Worm (Caenorhabditis elegans) whole organism, L4 larva: ENCODE data around the gene lido-18.
"Not testable (repeated sequence)": the region's sequence is repeated elsewhere in the genome, so short reads cannot be mapped to it uniquely, and the experiment has no call there.

Experiments
- F26F4.8 ChIP-seq: fragments of 200-800 bp; sonication (Bioruptor generic); conservative IDR thresholded peaks from 2 replicates; pipeline ENCODE4 v1.3.6; 2022; ENCODE audit warnings: missing genetic modification characterization, missing compliant biosample characterization
- T26A8.4 ChIP-seq: fragments of 200-800 bp; sonication (Bioruptor generic); IDR thresholded peaks from 2 replicates; pipeline ENCODE4 v1.3.6; 2022; ENCODE audit warnings: missing genetic modification characterization, missing compliant biosample characterization
- aha-1 ChIP-seq: fragments of 150-350 bp; peaks from one replicate; lab custom pipeline; 2014; ENCODE audit warnings: missing biosample characterization, missing genetic modification characterization
- ceh-20 ChIP-seq: fragments of 200-800 bp; sonication (Bioruptor generic); IDR thresholded peaks from 2 replicates; pipeline ENCODE4 v1.3.6; 2022; ENCODE audit warnings: missing genetic modification reagents, missing genetic modification characterization, missing compliant biosample characterization
- daf-8 ChIP-seq: fragments of 200-800 bp; sonication (Bioruptor generic); IDR thresholded peaks from 2 replicates; pipeline ENCODE4 v1.3.6; 2022; ENCODE audit warnings: missing genetic modification characterization, missing compliant biosample characterization
- dmd-6 ChIP-seq: fragments of 200-800 bp; sonication (Bioruptor generic); IDR thresholded peaks from 2 replicates; pipeline ENCODE4 v1.3.6; 2022; ENCODE audit warnings: missing genetic modification reagents, missing genetic modification characterization, missing compliant biosample characterization
- egl-43 ChIP-seq: fragments of 200-800 bp; sonication (Bioruptor generic); IDR thresholded peaks from 2 replicates; pipeline ENCODE4 v1.3.6; 2022; ENCODE audit warnings: missing genetic modification reagents, missing genetic modification characterization, missing compliant biosample characterization
- hif-1 ChIP-seq, 2 experiments: sonication (generic microtip); optimal IDR thresholded peaks; 2 replicates each; lab custom pipeline; 2016 to 2017; ENCODE audit warnings: missing compliant biosample characterization in 2 of 2, missing genetic modification characterization in 2 of 2, missing genetic modification reagents in 2 of 2, missing genotype in 2 of 2, mild to moderate bottlenecking in 1 of 2
- hlh-11 ChIP-seq: fragments of 200-800 bp; sonication (Bioruptor generic); optimal IDR thresholded peaks from 2 replicates; lab custom pipeline; 2018; ENCODE audit warnings: mild to moderate bottlenecking, missing genetic modification characterization, missing compliant biosample characterization
- hlh-30 ChIP-seq: sonication (generic microtip); optimal IDR thresholded peaks from 2 replicates; lab custom pipeline; 2017; ENCODE audit warnings: antibody characterized with exemption, mild to moderate bottlenecking, missing genetic modification characterization, missing compliant biosample characterization; ENCODE audit not compliant: insufficient read depth
- hmg-1.1 ChIP-seq: fragments of 200-800 bp; sonication (Bioruptor generic); IDR thresholded peaks from 2 replicates; pipeline ENCODE4 v1.3.6; 2022; ENCODE audit warnings: missing genetic modification reagents, missing genetic modification characterization, missing compliant biosample characterization
- lim-7 ChIP-seq: fragments of 200-800 bp; sonication (Bioruptor generic); IDR thresholded peaks from 2 replicates; pipeline ENCODE4 v1.3.6; 2022; ENCODE audit warnings: missing genetic modification characterization, missing compliant biosample characterization
- lin-1 ChIP-seq: fragments of 200-800 bp; sonication (Bioruptor generic); IDR thresholded peaks from 2 replicates; pipeline ENCODE4 v1.3.6; 2022; ENCODE audit warnings: missing genetic modification reagents, missing genetic modification characterization, missing compliant biosample characterization
- lin-29 ChIP-seq: fragments of 200-800 bp; sonication (Bioruptor generic); IDR thresholded peaks from 2 replicates; pipeline ENCODE4 v1.3.6; 2022; ENCODE audit warnings: missing genetic modification reagents, missing genetic modification characterization, missing compliant biosample characterization
- lin-38 ChIP-seq: fragments of 200-800 bp; sonication (Bioruptor generic); IDR thresholded peaks from 2 replicates; pipeline ENCODE4 v1.3.6; 2022; ENCODE audit warnings: missing genetic modification reagents, missing genetic modification characterization, missing compliant biosample characterization
- madf-9 ChIP-seq: fragments of 200-800 bp; sonication (Bioruptor generic); conservative IDR thresholded peaks from 2 replicates; pipeline ENCODE4 v1.3.6; 2022; ENCODE audit warnings: missing genetic modification reagents, missing genetic modification characterization, missing compliant biosample characterization
- nhr-10 ChIP-seq: fragments of 150-350 bp; optimal IDR thresholded peaks from 2 replicates; lab custom pipeline; 2014; ENCODE audit warnings: missing biosample characterization, missing genetic modification characterization
- nhr-237 ChIP-seq: sonication (generic microtip); optimal IDR thresholded peaks from 2 replicates; lab custom pipeline; 2017; ENCODE audit warnings: missing biosample characterization, missing genetic modification characterization
- nhr-25 ChIP-seq: sonication (generic microtip); optimal IDR thresholded peaks from 2 replicates; lab custom pipeline; 2017; ENCODE audit warnings: missing genetic modification characterization, mild to moderate bottlenecking, missing compliant biosample characterization, antibody characterized with exemption, moderate library complexity, borderline replicate concordance; ENCODE audit not compliant: insufficient read depth
- nhr-28 ChIP-seq: fragments of 150-350 bp; optimal IDR thresholded peaks from 2 replicates; lab custom pipeline; 2014; ENCODE audit warnings: missing biosample characterization, missing genetic modification characterization
- pha-4 ChIP-seq, 2 experiments: fragments of 150-350 bp in 1 of 2; fragments of 200-800 bp in 1 of 2; sonication (Bioruptor generic) in 1 of 2; IDR thresholded peaks in 1 of 2; optimal IDR thresholded peaks in 1 of 2; 2 replicates each; pipeline versions ENCODE4 v1.3.6 to Lab custom; 2014 to 2022; ENCODE audit warnings: missing genetic modification characterization in 2 of 2, missing genetic modification reagents in 2 of 2, missing biosample characterization in 1 of 2, missing compliant biosample characterization in 1 of 2
- php-3 ChIP-seq: fragments of 200-800 bp; sonication (Bioruptor generic); IDR thresholded peaks from 2 replicates; pipeline ENCODE4 v1.3.6; 2022; ENCODE audit warnings: missing genetic modification reagents, missing genetic modification characterization, missing compliant biosample characterization
- sdz-12 ChIP-seq: fragments of 200-800 bp; sonication (Bioruptor generic); optimal IDR thresholded peaks from 2 replicates; lab custom pipeline; 2018; ENCODE audit warnings: mild to moderate bottlenecking, missing genetic modification characterization, missing compliant biosample characterization
- set-16 ChIP-seq: fragments of 200-800 bp; sonication (Bioruptor generic); IDR thresholded peaks from 2 replicates; pipeline ENCODE4 v1.3.6; 2022; ENCODE audit warnings: missing genetic modification reagents, missing genetic modification characterization, missing compliant biosample characterization
- tra-1 ChIP-seq: fragments of 200-800 bp; sonication (Bioruptor generic); IDR thresholded peaks from 2 replicates; pipeline ENCODE4 v1.3.6; 2022; ENCODE audit warnings: missing genetic modification reagents, missing genetic modification characterization, missing compliant biosample characterization
- unc-62 ChIP-seq, 3 experiments: fragments of 150-350 bp in 1 of 3; sonication (generic microtip); optimal IDR thresholded peaks in 2 of 3; peaks in 1 of 3; 1 replicate in 1 of 3; 2 replicates in 2 of 3; lab custom pipeline; 2014 to 2017; ENCODE audit warnings: missing biosample characterization in 3 of 3, missing genetic modification characterization in 3 of 3, missing genetic modification reagents in 3 of 3, missing genotype in 1 of 3
- vab-7 ChIP-seq: fragments of 200-800 bp; sonication (Bioruptor generic); IDR thresholded peaks from 2 replicates; pipeline ENCODE4 v1.3.6; 2022; ENCODE audit warnings: missing genetic modification reagents, missing genetic modification characterization, missing compliant biosample characterization

Gene lido-18

ce11 chrIII:7659440-7659839 is 2.6 kb upstream of the lido-18 start (continued):
- TF ChIP-seq nhr-10 (tag; lab: Kevin White, UChicago) (no peak), hif-1 (tag; optimal IDR thresholded peaks at IDR 0.05; lab: Kevin White, UChicago) (no peak), nhr-237 (no peak)

- peak; percentile 58 for TF ChIP-seq set-16 (GFP tag; lab: Robert Waterston, UW)
- no peak for TF ChIP-seq madf-9
- no peak for TF ChIP-seq daf-8 (GFP tag; lab: Robert Waterston, UW)
- no peak for TF ChIP-seq dmd-6 (GFP tag; lab: Robert Waterston, UW)
- no peak for TF ChIP-seq sdz-12 (GFP tag; lab: Kevin White, UChicago)
- peak; percentile 75 for TF ChIP-seq aha-1
- no peak for TF ChIP-seq nhr-25
- TF ChIP-seq vab-7 = no peak
These were observed 916 bp upstream of the lido-18 start for ce11 chrIII:7661162-7661561.

- TF ChIP-seq unc-62 (GFP tag; optimal IDR thresholded peaks at IDR 0.05 in 1 of 2; lab: Kevin White, UChicago) = peak in 1 of 2 experiments; percentile 93
- TF ChIP-seq unc-62 (tag; optimal IDR thresholded peaks at IDR 0.05; lab: Kevin White, UChicago) = no peak
- TF ChIP-seq nhr-28 (tag; lab: Kevin White, UChicago) = no peak
- TF ChIP-seq aha-1 = peak; percentile 57
- TF ChIP-seq, all 104 proteins: peak for 2
These were observed 3.9 kb downstream of the lido-18 start for ce11 chrIII:7665928-7666327.

DNA sequence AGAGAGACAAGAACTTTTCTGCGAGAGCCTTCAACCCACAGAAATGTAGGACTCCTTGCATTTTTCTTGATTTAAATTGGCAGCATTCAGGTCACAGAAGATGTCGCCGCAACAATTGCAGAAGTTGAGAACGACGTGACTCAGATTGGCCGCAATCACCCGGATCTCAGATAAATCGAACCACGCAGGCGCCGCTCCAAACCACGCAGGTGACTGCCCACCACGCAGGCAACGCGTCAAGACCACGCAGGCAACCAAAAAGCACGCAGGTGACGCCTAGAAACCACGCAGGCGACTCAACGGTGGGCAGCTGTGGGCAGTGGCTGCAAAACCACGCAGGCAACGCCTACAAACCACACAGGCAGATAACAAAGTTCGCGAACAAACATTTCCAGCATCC is 8.3 kb downstream of the lido-18 start:
- 0 out of 2 replicates have a peak, but pooled peaks have one; percentile 62 for TF ChIP-seq egl-43 (GFP tag; lab: Robert Waterston, UW)
- TF ChIP-seq set-16 (GFP tag; lab: Robert Waterston, UW) = peak; percentile 62; the same call in 1 of the 2 replicates

- no peak for TF ChIP-seq daf-8 (GFP tag; lab: Robert Waterston, UW)
- no peak for TF ChIP-seq lin-38 (GFP tag; lab: Robert Waterston, UW)
- peak; percentile 17 for TF ChIP-seq aha-1
- peak; percentile 83 for TF ChIP-seq set-16 (GFP tag; lab: Robert Waterston, UW)
- TF ChIP-seq F26F4.8 (GFP tag; lab: Robert Waterston, UW) = 0 out of 2 replicates have a peak, but pooled peaks have one; percentile 44
These were observed 10.3 kb downstream of the lido-18 start for ce11 chrIII:7672411-7672810.

DNA sequence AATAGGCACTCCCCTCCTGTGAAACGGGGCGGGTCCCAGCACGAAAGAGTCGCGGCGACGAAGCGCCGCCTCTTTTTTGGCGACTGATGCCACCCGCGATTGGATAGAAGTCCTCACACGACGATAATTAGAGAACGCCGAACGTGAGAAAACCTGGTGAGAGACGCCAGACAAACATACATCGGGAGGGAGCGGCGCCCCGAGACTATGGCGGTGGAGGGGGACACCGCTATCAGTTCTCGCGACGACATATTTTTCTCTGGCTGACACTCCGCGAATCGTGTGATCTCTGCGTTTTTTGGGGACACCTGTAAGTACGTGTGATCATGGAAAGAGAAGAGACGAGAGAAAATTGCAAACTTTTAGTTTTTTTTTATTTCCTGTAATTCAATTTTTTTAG is 14.7 kb downstream of the lido-18 start:
- TF ChIP-seq dmd-6 (GFP tag; lab: Robert Waterston, UW) (peak; percentile 41; the same call in 1 of the 2 replicates), T26A8.4 (GFP tag; lab: Robert Waterston, UW) (peak; percentile 41; the same call in 1 of the 2 replicates), hlh-30 (tag; lab: Kevin White, UChicago) (peak; percentile 13), php-3 (GFP tag; lab: Robert Waterston, UW) (peak; percentile 62), hlh-11 (peak; percentile 25), lin-1 (GFP tag; lab: Robert Waterston, UW) (0 out of 2 replicates have a peak, but pooled peaks have one; percentile 10), egl-43 (GFP tag; lab: Robert Waterston, UW) (0 out of 2 replicates have a peak, but pooled peaks have one; percentile 21), pha-4 (GFP tag; IDR thresholded peaks at IDR 0.05; lab: Robert Waterston, UW) (0 out of 2 replicates have a peak, but pooled peaks have one; percentile 9), nhr-28 (tag; lab: Kevin White, UChicago) (peak; percentile 20), set-16 (GFP tag; lab: Robert Waterston, UW) (peak; percentile 72), ceh-20 (GFP tag; lab: Robert Waterston, UW) (0 out of 2 replicates have a peak, but pooled peaks have one; percentile 11), hmg-1.1 (GFP tag; lab: Robert Waterston, UW) (peak; percentile 56; the same call in 1 of the 2 replicates), tra-1 (GFP tag; lab: Robert Waterston, UW) (peak; percentile 69)
- not testable (repeated sequence) for TF ChIP-seq pha-4 (tag; optimal IDR thresholded peaks at IDR 0.05; lab: Kevin White, UChicago)

DNA sequence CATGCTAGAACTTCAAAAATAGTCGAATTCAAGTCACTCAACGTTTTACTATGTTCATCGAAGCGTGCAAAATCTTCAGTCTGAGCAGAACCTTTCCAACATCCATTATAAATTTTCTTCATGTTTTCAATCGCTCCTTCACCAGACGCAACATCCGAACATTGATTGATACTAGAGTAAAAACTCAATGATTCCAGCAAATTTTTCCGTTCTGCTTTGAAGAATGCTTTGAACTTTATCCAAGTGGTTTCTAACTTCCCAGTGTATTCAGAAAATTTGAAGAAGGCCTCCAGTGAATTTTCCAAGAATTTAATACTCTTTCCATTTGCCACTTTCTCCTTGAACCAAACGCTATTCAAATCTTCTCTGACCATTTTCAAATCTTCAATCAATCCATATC is 30.2 kb downstream of the lido-18 start:
- TF ChIP-seq lin-29 (GFP tag; lab: Robert Waterston, UW) (no peak), dmd-6 (GFP tag; lab: Robert Waterston, UW) (no peak), lim-7 (GFP tag; lab: Robert Waterston, UW) (no peak), egl-43 (GFP tag; lab: Robert Waterston, UW) (no peak), T26A8.4 (GFP tag; lab: Robert Waterston, UW) (no peak), unc-62 (GFP tag; optimal IDR thresholded peaks at IDR 0.05 in 1 of 2; lab: Kevin White, UChicago) (peak in 1 of 2 experiments; percentile 92), unc-62 (tag; optimal IDR thresholded peaks at IDR 0.05; lab: Kevin White, UChicago) (no peak)
- TF ChIP-seq, all 104 proteins: peak for 1
